Worm (Caenorhabditis elegans): ENCODE data around the gene kars-1.

DNA sequence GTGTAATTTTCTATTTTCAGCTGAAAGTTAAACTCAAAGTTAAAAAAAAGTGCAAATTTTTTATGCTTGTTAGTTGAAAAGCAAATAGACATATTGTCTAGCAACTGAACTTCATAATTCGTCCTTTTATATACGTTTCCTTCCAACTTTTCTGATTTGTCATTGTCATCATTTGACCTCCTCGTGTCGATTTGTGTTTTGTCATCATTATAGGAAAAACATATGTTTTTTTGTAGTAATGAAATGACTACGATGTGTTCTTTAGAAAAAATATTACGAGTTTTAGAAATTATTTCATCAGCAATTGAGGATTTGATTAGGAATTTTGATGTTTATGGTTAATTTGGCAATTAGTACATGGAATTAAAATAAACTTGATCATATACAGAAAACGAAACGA is 11.4 kb downstream of the kars-1 start:
- no peak for TF ChIP-seq nhr-237 (tag; optimal IDR thresholded peaks at IDR 0.05)
- TF ChIP-seq nhr-76 (tag; optimal IDR thresholded peaks at IDR 0.05), result no peak
- no peak for TF ChIP-seq nhr-12 (tag; optimal IDR thresholded peaks at IDR 0.05)
- TF ChIP-seq unc-120 (tag; optimal IDR thresholded peaks at IDR 0.05; ENCODE audit: poor library complexity, severe bottlenecking), result no peak
- TF ChIP-seq ztf-11 (tag; optimal IDR thresholded peaks at IDR 0.05), result no peak
- TF ChIP-seq pha-4 (tag; optimal IDR thresholded peaks at IDR 0.05), result no peak
- TF ChIP-seq unc-62 (GFP tag; optimal IDR thresholded peaks at IDR 0.05), result no peak
